Comparison of ENCODE assay signal across 2 fruit fly cellular contexts in genomic region chrX:13699666-13700065, dm6.
TF ChIP-seq lines count a peak whose summit lies in the region.

No protein-coding gene starts in this region.

- no peak for TF ChIP-seq CTCF in whole organism, embryonic (GFP tag; optimal IDR thresholded peaks at IDR 0.05; lab: Kevin White, UChicago)

TF ChIP-seq in whole organism, adult, 20 proteins besides CTCF, POLR2A, EP300 and RAD21:
- peak; percentile 59 for TF ChIP-seq kay (GFP tag; lab: Kevin White, UChicago; ENCODE audit: borderline replicate concordance)
- no peak for TF ChIP-seq CG33017 (tag; optimal IDR thresholded peaks at IDR 0.05; lab: Kevin White, UChicago)
TF ChIP-seq in whole organism, adult: peak in this region for 1.

TF ChIP-seq in whole organism, embryonic, 481 proteins besides CTCF, POLR2A, EP300 and RAD21:
- TF ChIP-seq Ets65A (GFP tag; lab: Kevin White, UChicago), result peak; percentile 69
- TF ChIP-seq Sin3A (optimal IDR thresholded peaks at IDR 0.05; lab: Kevin White, UChicago), result no peak

Comparison
In these comparisons a context has a peak if more than half of its experiments do, and no peak if none do; other contexts are left out.
1. Of the 1 proteins assayed by ChIP-seq in both whole organism, embryonic and whole organism, adult: peak only in whole organism, embryonic: none; only in whole organism, adult: kay; in both: none; in neither: 0.